Fruit fly (Drosophila melanogaster): ENCODE measurements around the gene CG3164.
A peak's percentile ranks its signal among the peaks of the same experiment; 100 is the strongest.

CG3164 gene

DNA sequence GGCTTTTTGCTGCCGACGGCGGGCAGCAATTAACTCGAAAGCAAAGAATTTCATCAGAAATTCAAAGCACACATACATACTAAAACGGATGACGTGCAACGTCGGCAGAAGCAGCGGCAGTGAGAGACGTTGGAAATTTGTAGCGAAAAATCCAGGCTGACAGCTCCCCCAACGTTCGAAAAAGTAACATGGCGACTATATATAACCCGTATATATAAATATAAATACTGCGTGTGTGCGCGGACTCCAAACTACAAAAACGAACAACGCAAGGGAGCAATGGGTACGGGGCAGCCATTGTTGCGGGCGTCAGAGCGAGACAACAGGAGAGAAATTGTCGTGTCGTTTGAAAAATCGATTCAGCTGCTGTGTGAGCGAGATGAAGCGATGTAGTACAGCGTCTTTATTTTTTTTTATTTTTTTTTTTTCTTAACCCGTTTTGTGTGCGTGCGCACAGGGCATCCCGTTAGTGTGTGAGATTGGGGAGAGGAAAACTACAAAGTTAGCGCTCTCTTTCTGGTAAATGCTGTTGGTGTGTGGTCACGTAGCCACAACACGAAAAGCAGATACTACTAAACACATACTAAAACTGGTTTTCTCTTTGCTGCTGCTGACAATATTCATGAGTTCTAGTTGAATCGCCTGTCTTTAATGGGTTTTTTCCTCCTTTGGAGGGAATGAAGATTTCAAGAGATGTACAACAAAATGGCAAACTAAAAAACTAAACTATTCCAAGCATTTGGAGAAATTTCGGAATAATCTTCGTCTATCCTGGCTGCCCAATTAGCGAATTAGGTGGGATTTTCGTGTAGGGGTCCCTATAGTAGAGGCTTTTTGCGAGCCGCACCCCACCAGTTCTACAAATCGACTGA lies 30.2 kb upstream of the CG3164 start (continued):
- peak; percentile 30 for TF ChIP-seq Dip3 (GFP tag; optimal IDR thresholded peaks at IDR 0.05)
- no peak for TF ChIP-seq CG10267 (tag; optimal IDR thresholded peaks at IDR 0.05)
- no peak for TF ChIP-seq seq (GFP tag; IDR thresholded peaks at IDR 0.05)
- peak; percentile 93 for TF ChIP-seq phol (tag; optimal IDR thresholded peaks at IDR 0.05)
- TF ChIP-seq Opbp (GFP tag; IDR thresholded peaks at IDR 0.05; ENCODE audit: partially characterized antibody), result no peak
- TF ChIP-seq CG11696 (GFP tag; IDR thresholded peaks at IDR 0.05), result no peak
- TF ChIP-seq Dref (GFP tag; IDR thresholded peaks at IDR 0.05), result no peak
- no peak for TF ChIP-seq Dip2 (GFP tag; IDR thresholded peaks at IDR 0.05)
- no peak for TF ChIP-seq Hmx (GFP tag; optimal IDR thresholded peaks at IDR 0.05)
- TF ChIP-seq CG7745 (tag; optimal IDR thresholded peaks at IDR 0.05), result peak; percentile 30
- no peak for TF ChIP-seq Hr39 (optimal IDR thresholded peaks at IDR 0.05)
- peak; percentile 12 for TF ChIP-seq CG3163 (GFP tag; optimal IDR thresholded peaks at IDR 0.05)
- no peak for TF ChIP-seq CG17186 (GFP tag; optimal IDR thresholded peaks at IDR 0.05)
- TF ChIP-seq vnd (GFP tag; IDR thresholded peaks at IDR 0.05; ENCODE audit: partially characterized antibody), result no peak
- TF ChIP-seq CG31224 (GFP tag; IDR thresholded peaks at IDR 0.05), result no peak
- TF ChIP-seq Kr (GFP tag; optimal IDR thresholded peaks at IDR 0.05), result peak; percentile 99
- TF ChIP-seq CG31388 (GFP tag; optimal IDR thresholded peaks at IDR 0.05), result no peak
- peak; percentile 62 for TF ChIP-seq CG10147 (GFP tag; optimal IDR thresholded peaks at IDR 0.05)
- TF ChIP-seq psq (GFP tag; optimal IDR thresholded peaks at IDR 0.05), result peak; percentile 55
- peak; percentile 28 for TF ChIP-seq CG8924 (tag; optimal IDR thresholded peaks at IDR 0.05)
- no peak for TF ChIP-seq gt (GFP tag; IDR thresholded peaks at IDR 0.05)
- TF ChIP-seq pum (GFP tag; optimal IDR thresholded peaks at IDR 0.05), result no peak
- TF ChIP-seq fru (optimal IDR thresholded peaks at IDR 0.05), result no peak
- no peak for TF ChIP-seq CG2202 (tag; optimal IDR thresholded peaks at IDR 0.05)
- no peak for TF ChIP-seq HLH4C (GFP tag; IDR thresholded peaks at IDR 0.05; ENCODE audit: partially characterized antibody)
- peak; percentile 8 for TF ChIP-seq Bdp1 (GFP tag; optimal IDR thresholded peaks at IDR 0.05)
- TF ChIP-seq Mad (GFP tag; optimal IDR thresholded peaks at IDR 0.05), result peak; percentile 5
- TF ChIP-seq hth (optimal IDR thresholded peaks at IDR 0.05), result no peak
- TF ChIP-seq Lhr (GFP tag; optimal IDR thresholded peaks at IDR 0.05), result no peak
- TF ChIP-seq Meics (GFP tag; optimal IDR thresholded peaks at IDR 0.05), result peak; percentile 10
- no peak for TF ChIP-seq CG8944 (GFP tag; optimal IDR thresholded peaks at IDR 0.05)
- no peak for TF ChIP-seq bigmax (GFP tag; optimal IDR thresholded peaks at IDR 0.05)
- TF ChIP-seq CG5245 (GFP tag; optimal IDR thresholded peaks at IDR 0.05), result no peak
- TF ChIP-seq CG12942 (GFP tag; optimal IDR thresholded peaks at IDR 0.05), result no peak
- TF ChIP-seq tap (tag; optimal IDR thresholded peaks at IDR 0.05), result no peak
- no peak for TF ChIP-seq esg (GFP tag; conservative IDR thresholded peaks at IDR 0.05)
- no peak for TF ChIP-seq Elba2 (GFP tag; optimal IDR thresholded peaks at IDR 0.05)
- TF ChIP-seq da (GFP tag; optimal IDR thresholded peaks at IDR 0.05), result peak; percentile 11
- peak; percentile 44 for TF ChIP-seq CG13296 (GFP tag; optimal IDR thresholded peaks at IDR 0.05)
- TF ChIP-seq CG1602 (GFP tag; optimal IDR thresholded peaks at IDR 0.05), result no peak
- no peak for TF ChIP-seq CG2875 (GFP tag; optimal IDR thresholded peaks at IDR 0.05)
- TF ChIP-seq Rx (GFP tag; IDR thresholded peaks at IDR 0.05), result no peak
- TF ChIP-seq inv (GFP tag; IDR thresholded peaks at IDR 0.05; ENCODE audit: partially characterized antibody), result no peak
- no peak for TF ChIP-seq CkIIα-i1 (GFP tag; IDR thresholded peaks at IDR 0.05)
- TF ChIP-seq cg (GFP tag; optimal IDR thresholded peaks at IDR 0.05), result peak; percentile 91
- TF ChIP-seq NC2α (GFP tag; optimal IDR thresholded peaks at IDR 0.05), result no peak
- TF ChIP-seq pho (GFP tag; optimal IDR thresholded peaks at IDR 0.05), result peak; percentile 40
- TF ChIP-seq CG4360 (GFP tag; IDR thresholded peaks at IDR 0.05), result no peak
- TF ChIP-seq danr (GFP tag; IDR thresholded peaks at IDR 0.05), result no peak
- no peak for TF ChIP-seq schlank (tag; optimal IDR thresholded peaks at IDR 0.05)
- TF ChIP-seq rib (GFP tag; IDR thresholded peaks at IDR 0.05), result no peak

Measured in whole organism, embryonic.